Fruit fly (Drosophila melanogaster) whole organism, embryonic: ENCODE data around the gene Try29F.

ENCODE experiments used
- Abd-B ChIP-seq: fragments of 200-800 bp; sonication (Bioruptor generic); optimal IDR thresholded peaks from 2 replicates; lab custom pipeline; 2018; ENCODE audit warnings: missing biosample characterization, mild to moderate bottlenecking, missing genetic modification characterization, moderate library complexity
- Antp ChIP-seq: fragments of 200-800 bp; sonication (Bioruptor generic); optimal IDR thresholded peaks from 3 replicates; lab custom pipeline; 2016; ENCODE audit warnings: missing biosample characterization, missing genetic modification characterization
- Blimp-1 ChIP-seq: fragments of 200-800 bp; sonication (Bioruptor generic); optimal IDR thresholded peaks from 3 replicates; lab custom pipeline; 2018; ENCODE audit warnings: missing biosample characterization, missing genetic modification characterization, mild to moderate bottlenecking, moderate library complexity, missing genetic modification reagents
- Bteb2 ChIP-seq: fragments of 200-800 bp; sonication (Bioruptor generic); optimal IDR thresholded peaks from 2 replicates; lab custom pipeline; 2016; ENCODE audit warnings: missing biosample characterization, missing genetic modification characterization
- CG10366 ChIP-seq: fragments of 200-800 bp; sonication (Bioruptor generic); IDR thresholded peaks from 2 replicates; pipeline ENCODE4 v1.3.6; 2022; ENCODE audit warnings: missing biosample characterization, missing genetic modification characterization
- CG10543 ChIP-seq: fragments of 200-800 bp; sonication (Bioruptor generic); optimal IDR thresholded peaks from 3 replicates; lab custom pipeline; 2017; ENCODE audit warnings: missing biosample characterization, mild to moderate bottlenecking, missing genetic modification characterization, moderate library complexity
- CG10565 ChIP-seq: fragments of 200-800 bp; sonication (Bioruptor generic); optimal IDR thresholded peaks from 3 replicates; lab custom pipeline; 2016; ENCODE audit warnings: missing biosample characterization, mild to moderate bottlenecking, missing genetic modification characterization
- CG11085 ChIP-seq: fragments of 200-800 bp; sonication (Bioruptor generic); IDR thresholded peaks from 2 replicates; pipeline ENCODE4 v1.3.6; 2022; ENCODE audit warnings: missing biosample characterization, missing genetic modification characterization
- CG11504 ChIP-seq: fragments of 200-800 bp; sonication (Bioruptor generic); optimal IDR thresholded peaks from 3 replicates; lab custom pipeline; 2019; ENCODE audit warnings: missing biosample characterization, mild to moderate bottlenecking, missing genetic modification characterization, moderate library complexity
- CG12769 ChIP-seq: fragments of 200-800 bp; sonication (Bioruptor generic); optimal IDR thresholded peaks from 2 replicates; lab custom pipeline; 2019; ENCODE audit warnings: missing biosample characterization, mild to moderate bottlenecking, missing genetic modification characterization, moderate library complexity
- CG13296 ChIP-seq: fragments of 200-800 bp; sonication (Bioruptor generic); optimal IDR thresholded peaks from 3 replicates; lab custom pipeline; 2018; ENCODE audit warnings: missing biosample characterization, mild to moderate bottlenecking, missing genetic modification characterization
- CG13424 ChIP-seq: fragments of 200-800 bp; sonication (Bioruptor generic); optimal IDR thresholded peaks from 2 replicates; lab custom pipeline; 2019; ENCODE audit warnings: missing biosample characterization, mild to moderate bottlenecking, missing genetic modification characterization, moderate library complexity
- CG14965 ChIP-seq: fragments of 200-800 bp; sonication (Bioruptor generic); optimal IDR thresholded peaks from 2 replicates; lab custom pipeline; 2016; ENCODE audit warnings: missing biosample characterization, missing genetic modification characterization, borderline replicate concordance
- CG15073 ChIP-seq: fragments of 200-800 bp; sonication (Bioruptor generic); optimal IDR thresholded peaks from 2 replicates; lab custom pipeline; 2016; ENCODE audit warnings: missing biosample characterization, missing genetic modification characterization
- CG1647 ChIP-seq: fragments of 200-800 bp; sonication (Bioruptor generic); optimal IDR thresholded peaks from 3 replicates; lab custom pipeline; 2016; ENCODE audit warnings: missing biosample characterization, missing genetic modification characterization
- CG2712 ChIP-seq: fragments of 200-800 bp; optimal IDR thresholded peaks from 3 replicates; lab custom pipeline; 2019; ENCODE audit warnings: missing biosample characterization, mild to moderate bottlenecking, missing genetic modification characterization, moderate library complexity
- CG32772 ChIP-seq: fragments of 200-800 bp; sonication (Bioruptor generic); IDR thresholded peaks from 2 replicates; pipeline ENCODE4 v1.3.6; 2022; ENCODE audit warnings: missing biosample characterization, missing genetic modification characterization
- CG6683 ChIP-seq: fragments of 200-800 bp; sonication (Bioruptor generic); optimal IDR thresholded peaks from 2 replicates; lab custom pipeline; 2017; ENCODE audit warnings: missing biosample characterization, mild to moderate bottlenecking, missing genetic modification characterization, missing genetic modification reagents
- CG8089 ChIP-seq: fragments of 200-800 bp; sonication (Bioruptor generic); optimal IDR thresholded peaks from 3 replicates; lab custom pipeline; 2016; ENCODE audit warnings: missing biosample characterization, missing genetic modification characterization
- CG8478 ChIP-seq: fragments of >200 bp; optimal IDR thresholded peaks from 2 replicates; lab custom pipeline; 2018
- Doc3 ChIP-seq: fragments of 200-800 bp; sonication (Bioruptor generic); IDR thresholded peaks from 3 replicates; pipeline ENCODE4 v1.3.6; 2022; ENCODE audit warnings: missing biosample characterization, missing genetic modification characterization; ENCODE audit not compliant: partially characterized antibody
- Dp ChIP-seq: fragments of 200-800 bp; sonication (Bioruptor generic); optimal IDR thresholded peaks from 2 replicates; lab custom pipeline; 2018; ENCODE audit warnings: missing biosample characterization, mild to moderate bottlenecking, missing genetic modification characterization, moderate library complexity
- E2f1 ChIP-seq: fragments of 200-800 bp; sonication (Bioruptor generic); IDR thresholded peaks from 2 replicates; pipeline ENCODE4 v1.3.6; 2022; ENCODE audit warnings: missing biosample characterization, missing genetic modification characterization
- E2f2 ChIP-seq: fragments of 200-800 bp; sonication (Bioruptor generic); IDR thresholded peaks from 2 replicates; pipeline ENCODE4 v1.3.6; 2022; ENCODE audit warnings: missing biosample characterization, missing genetic modification characterization
- Fer3 ChIP-seq: fragments of 200-800 bp; sonication (Bioruptor generic); optimal IDR thresholded peaks from 2 replicates; lab custom pipeline; 2018; ENCODE audit warnings: missing biosample characterization, mild to moderate bottlenecking, missing genetic modification characterization, moderate library complexity
- H15 ChIP-seq: fragments of 200-800 bp; sonication (Bioruptor generic); IDR thresholded peaks from 3 replicates; pipeline ENCODE4 v1.3.6; 2022; ENCODE audit warnings: missing biosample characterization, missing genetic modification characterization
- Hand ChIP-seq: fragments of 200-800 bp; sonication (Bioruptor generic); optimal IDR thresholded peaks from 2 replicates; lab custom pipeline; 2017; ENCODE audit warnings: mild to moderate bottlenecking, missing biosample characterization, missing genetic modification reagents, missing genetic modification characterization
- Mad ChIP-seq: fragments of 200-800 bp; sonication (Bioruptor generic); optimal IDR thresholded peaks from 2 replicates; lab custom pipeline; 2016; ENCODE audit warnings: missing biosample characterization, missing genetic modification characterization
- Myb ChIP-seq: fragments of 200-800 bp; sonication (Bioruptor generic); optimal IDR thresholded peaks from 2 replicates; lab custom pipeline; 2016; ENCODE audit warnings: missing biosample characterization, missing genetic modification characterization
- Poxn ChIP-seq: fragments of 200-800 bp; sonication (Bioruptor generic); IDR thresholded peaks from 2 replicates; pipeline ENCODE4 v1.3.6; 2022; ENCODE audit warnings: missing biosample characterization, missing genetic modification characterization
- Six4 ChIP-seq: fragments of 200-800 bp; sonication (Bioruptor generic); optimal IDR thresholded peaks from 2 replicates; lab custom pipeline; 2016; ENCODE audit warnings: missing biosample characterization, missing genetic modification characterization
- Spps ChIP-seq: fragments of 200-800 bp; sonication (Bioruptor generic); optimal IDR thresholded peaks from 2 replicates; lab custom pipeline; 2018; ENCODE audit warnings: missing biosample characterization, mild to moderate bottlenecking, missing genetic modification characterization
- Ssrp ChIP-seq: fragments of 200-800 bp; sonication (Bioruptor generic); optimal IDR thresholded peaks from 2 replicates; lab custom pipeline; 2018; ENCODE audit warnings: missing biosample characterization, mild to moderate bottlenecking, missing genetic modification characterization, moderate library complexity
- Taf1 ChIP-seq: fragments of 200-800 bp; sonication (Bioruptor generic); IDR thresholded peaks from 2 replicates; pipeline ENCODE4 v1.3.6; 2022; ENCODE audit warnings: missing biosample characterization, missing genetic modification characterization
- ac ChIP-seq: fragments of 200-800 bp; sonication (Bioruptor generic); optimal IDR thresholded peaks from 3 replicates; lab custom pipeline; 2017; ENCODE audit warnings: missing biosample characterization, mild to moderate bottlenecking, missing genetic modification characterization
- bbx ChIP-seq: fragments of 200-800 bp; sonication (Bioruptor generic); IDR thresholded peaks from 2 replicates; pipeline ENCODE4 v1.3.6; 2022; ENCODE audit warnings: missing biosample characterization, missing genetic modification characterization; ENCODE audit not compliant: partially characterized antibody
- chm ChIP-seq: fragments of 200-800 bp; sonication (Bioruptor generic); IDR thresholded peaks from 2 replicates; pipeline ENCODE4 v1.3.6; 2022; ENCODE audit warnings: missing biosample characterization, missing genetic modification characterization
- chn ChIP-seq: fragments of 200-800 bp; sonication (Bioruptor generic); optimal IDR thresholded peaks from 2 replicates; lab custom pipeline; 2016; ENCODE audit warnings: missing biosample characterization, missing genetic modification characterization
- ci ChIP-seq: fragments of 200-800 bp; sonication (Bioruptor generic); IDR thresholded peaks from 3 replicates; pipeline ENCODE4 v1.3.6; 2022; ENCODE audit warnings: missing biosample characterization, missing genetic modification characterization
- dati ChIP-seq: fragments of 200-800 bp; sonication (Bioruptor generic); IDR thresholded peaks from 2 replicates; pipeline ENCODE4 v1.3.6; 2022; ENCODE audit warnings: missing biosample characterization, missing genetic modification characterization
- fd64A ChIP-seq: fragments of 200-800 bp; sonication (Bioruptor generic); optimal IDR thresholded peaks from 3 replicates; lab custom pipeline; 2018; ENCODE audit warnings: missing biosample characterization, mild to moderate bottlenecking, missing genetic modification characterization
- gcm2 ChIP-seq: fragments of 200-800 bp; sonication (Bioruptor generic); optimal IDR thresholded peaks from 2 replicates; lab custom pipeline; 2016; ENCODE audit warnings: missing biosample characterization, missing genetic modification characterization
- luna ChIP-seq: fragments of 200-800 bp; sonication (Bioruptor generic); optimal IDR thresholded peaks from 2 replicates; lab custom pipeline; 2016; ENCODE audit warnings: missing biosample characterization, missing genetic modification characterization
- nerfin-1 ChIP-seq: fragments of 200-800 bp; sonication (Bioruptor generic); optimal IDR thresholded peaks from 3 replicates; lab custom pipeline; 2019; ENCODE audit warnings: missing biosample characterization, mild to moderate bottlenecking, missing genetic modification characterization, moderate library complexity
- peb ChIP-seq: fragments of 200-800 bp; sonication (Bioruptor generic); IDR thresholded peaks from 2 replicates; pipeline ENCODE4 v1.3.6; 2022; ENCODE audit warnings: missing biosample characterization, missing genetic modification characterization
- rib ChIP-seq: fragments of 200-800 bp; sonication (Bioruptor generic); IDR thresholded peaks from 2 replicates; pipeline ENCODE4 v1.3.6; 2022; ENCODE audit warnings: missing biosample characterization, missing genetic modification characterization
- sima ChIP-seq: fragments of 200-800 bp; sonication (Bioruptor generic); optimal IDR thresholded peaks from 2 replicates; lab custom pipeline; 2016; ENCODE audit warnings: missing biosample characterization, missing genetic modification characterization
- tin ChIP-seq: fragments of 200-800 bp; sonication (Bioruptor generic); optimal IDR thresholded peaks from 3 replicates; lab custom pipeline; 2016; ENCODE audit warnings: missing biosample characterization, missing genetic modification characterization
- tll ChIP-seq, 2 experiments: fragments of 200-800 bp in 1 of 2; fragments of >200 bp in 1 of 2; sonication (Bioruptor generic) in 1 of 2; optimal IDR thresholded peaks; 2 replicates each; lab custom pipeline; 2017 to 2019; ENCODE audit warnings: missing biosample characterization in 2 of 2, missing genetic modification characterization in 2 of 2, mild to moderate bottlenecking in 1 of 2, moderate library complexity in 1 of 2

Gene Try29F

DNA sequence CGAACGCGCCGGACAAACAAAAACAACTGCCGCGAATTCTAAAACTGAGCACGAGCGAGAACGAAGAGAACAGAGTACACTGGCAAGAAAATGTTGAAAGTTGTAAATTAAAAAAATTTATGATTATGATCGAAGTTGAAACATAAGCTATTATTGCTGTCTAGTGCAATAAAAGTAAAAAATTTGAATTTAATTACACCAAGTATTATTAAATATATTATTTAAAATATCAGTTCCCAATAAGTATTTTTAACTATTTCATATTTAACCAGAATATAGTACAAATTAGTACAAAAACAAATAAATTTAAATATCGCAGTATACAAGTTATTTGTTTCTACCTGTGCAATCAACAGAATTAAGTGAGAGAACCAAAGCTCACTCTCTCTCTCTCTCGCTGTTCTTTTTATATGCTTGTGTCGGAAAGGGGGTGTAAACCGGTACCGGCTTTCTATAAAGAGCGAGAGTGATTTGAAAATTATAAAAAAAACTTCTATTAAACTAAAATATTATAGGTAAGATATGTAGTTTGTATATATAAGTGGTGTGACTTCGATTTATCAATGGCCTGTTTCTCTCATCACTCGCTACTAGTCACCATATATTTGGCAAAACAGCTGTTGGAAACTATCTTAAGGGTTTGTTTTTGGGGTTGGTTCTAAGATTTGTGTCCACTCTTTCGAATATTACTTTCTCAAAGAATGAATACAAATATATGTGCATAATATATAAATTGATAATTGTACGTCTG lies 47.0 kb upstream of the Try29F start, which contains the start of gene C1GalTA (continued):
- TF ChIP-seq Antp (GFP tag; lab: Kevin White, UChicago) (peak; percentile 53), CG6683 (GFP tag; lab: Kevin White, UChicago) (peak; percentile 98), Mad (GFP tag; lab: Kevin White, UChicago) (peak; percentile 57), CG8478 (no peak), Dp (GFP tag; lab: Kevin White, UChicago) (peak; percentile 35), Myb (GFP tag; lab: Kevin White, UChicago) (peak; percentile 38), E2f2 (GFP tag; lab: Robert Waterston, UW) (peak; percentile 83), nerfin-1 (tag; lab: Kevin White, UChicago) (peak; percentile 98), E2f1 (peak; percentile 97), chn (GFP tag; lab: Kevin White, UChicago) (peak; percentile 49), sima (no peak), CG10565 (peak; percentile 26), H15 (peak; percentile 89), peb (GFP tag; lab: Robert Waterston, UW) (peak; percentile 90), CG32772 (GFP tag; lab: Robert Waterston, UW) (peak; percentile 94), gcm2 (peak; percentile 16), chm (GFP tag; lab: Robert Waterston, UW) (peak; percentile 92), CG11504 (tag; lab: Kevin White, UChicago) (peak; percentile 98), ci (GFP tag; lab: Robert Waterston, UW) (peak; percentile 86), CG13424 (tag; lab: Kevin White, UChicago) (peak; percentile 99), CG8089 (GFP tag; lab: Kevin White, UChicago) (peak; percentile 62), ac (GFP tag; lab: Kevin White, UChicago) (peak; percentile 63), Fer3 (tag; lab: Kevin White, UChicago) (peak; percentile 98), rib (GFP tag; lab: Robert Waterston, UW) (peak; percentile 93), CG13296 (GFP tag; lab: Kevin White, UChicago) (peak; percentile 99), CG11085 (GFP tag; lab: Robert Waterston, UW) (peak; percentile 93), Bteb2 (GFP tag; lab: Kevin White, UChicago) (peak; percentile 78), Ssrp (peak; percentile 98), CG12769 (peak; percentile 61), CG10543 (GFP tag; lab: Kevin White, UChicago) (peak; percentile 95), CG14965 (GFP tag; lab: Kevin White, UChicago) (no peak), Blimp-1 (GFP tag; lab: Kevin White, UChicago) (peak; percentile 98), tll (GFP tag; optimal IDR thresholded peaks at IDR 0.05; lab: Kevin White, UChicago) (peak in 1 of 2 experiments; percentile 51), bbx (GFP tag; lab: Robert Waterston, UW) (no peak), CG15073 (GFP tag; lab: Kevin White, UChicago) (peak; percentile 35), dati (GFP tag; lab: Robert Waterston, UW) (peak; percentile 64; the same call in 1 of the 2 replicates), fd64A (peak; percentile 65), CG10366 (GFP tag; lab: Robert Waterston, UW) (peak; percentile 90), Six4 (GFP tag; lab: Kevin White, UChicago) (peak; percentile 96), tin (peak; percentile 92), Taf1 (peak; percentile 85), Abd-B (peak; percentile 97), CG2712 (peak; percentile 100), CG1647 (peak; percentile 36), Poxn (GFP tag; lab: Robert Waterston, UW) (peak; percentile 79), Hand (GFP tag; lab: Kevin White, UChicago) (peak; percentile 98), Spps (tag; lab: Kevin White, UChicago) (peak; percentile 99), luna (GFP tag; lab: Kevin White, UChicago) (no peak), Doc3 (GFP tag; lab: Robert Waterston, UW) (no peak)
